Worm (Caenorhabditis elegans): ENCODE data around the gene nipa-1.
A peak's percentile ranks its signal among the peaks of the same experiment; 100 is the strongest.

nipa-1 gene

DNA sequence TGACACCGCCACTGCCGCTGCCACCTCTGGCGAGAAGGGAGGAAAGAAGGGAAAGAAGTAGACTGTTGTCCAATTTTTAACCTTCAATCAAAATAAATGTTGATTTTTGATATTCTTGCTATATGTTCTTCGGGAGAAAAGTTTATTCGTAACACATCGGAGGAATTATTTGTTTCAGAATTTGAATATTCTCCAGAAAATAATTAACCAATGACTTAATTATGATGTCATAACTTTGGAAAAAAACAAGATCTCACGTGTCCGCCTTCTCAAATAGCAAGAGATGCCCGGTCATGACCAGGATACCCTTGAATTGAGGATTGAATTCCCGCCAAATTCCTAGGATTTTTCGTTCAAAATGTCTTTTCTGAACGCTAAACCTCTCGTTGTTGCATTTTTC, 57.8 kb downstream of the nipa-1 start:
- TF ChIP-seq mep-1 (tag; optimal IDR thresholded peaks at IDR 0.05) (no peak), nhr-237 (tag; optimal IDR thresholded peaks at IDR 0.05) (no peak), nhr-76 (tag; optimal IDR thresholded peaks at IDR 0.05) (no peak), sptf-1 (tag; optimal IDR thresholded peaks at IDR 0.05) (no peak), blmp-1 (tag; optimal IDR thresholded peaks at IDR 0.05) (no peak)

DNA sequence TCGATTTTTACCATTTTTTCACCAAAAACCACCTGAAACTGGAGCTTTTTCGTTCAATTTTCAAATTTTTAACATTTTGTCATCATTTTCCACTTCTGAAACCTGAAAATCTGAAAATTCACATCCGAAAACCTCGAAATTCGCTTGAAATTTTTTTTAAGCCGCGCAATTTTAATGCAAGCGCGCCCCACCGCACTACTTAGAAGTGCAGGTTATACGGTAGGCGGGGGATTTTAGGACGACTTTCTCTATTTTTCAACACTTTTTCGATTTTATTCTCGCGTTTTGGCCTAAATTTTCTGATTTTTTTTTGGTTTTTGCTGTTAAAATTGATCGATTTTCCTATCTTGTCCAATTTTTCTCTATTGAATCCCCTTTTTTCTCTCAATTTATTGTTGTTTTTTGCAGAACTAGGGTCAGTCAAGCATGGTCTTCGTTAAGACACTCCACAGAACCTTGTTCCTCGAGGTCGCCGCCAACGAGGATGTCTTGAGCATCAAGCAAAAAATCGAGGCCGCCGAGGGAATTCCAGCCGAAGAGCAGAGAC, 58.9 kb downstream of the nipa-1 start, which contains the start of gene ubl-1:
Gene ubl-1, plus strand, starts transcription at position 402 of the 547 bp plus-strand sequence.
- TF ChIP-seq unc-62 (GFP tag; optimal IDR thresholded peaks at IDR 0.05) (peak; percentile 14), sptf-1 (tag; optimal IDR thresholded peaks at IDR 0.05) (peak; percentile 56), unc-120 (tag; optimal IDR thresholded peaks at IDR 0.05; ENCODE audit: poor library complexity, severe bottlenecking) (no peak), nhr-237 (tag; optimal IDR thresholded peaks at IDR 0.05) (peak; percentile 73), elt-3 (tag; optimal IDR thresholded peaks at IDR 0.05) (no peak), zip-8 (tag; optimal IDR thresholded peaks at IDR 0.05) (peak; percentile 2), bed-3 (GFP tag; optimal IDR thresholded peaks at IDR 0.05) (no peak), lsy-2 (tag; optimal IDR thresholded peaks at IDR 0.05) (peak; percentile 96), ztf-11 (tag; optimal IDR thresholded peaks at IDR 0.05) (no peak), ceh-83 (GFP tag; optimal IDR thresholded peaks at IDR 0.05) (peak; percentile 53), mab-5 (tag; optimal IDR thresholded peaks at IDR 0.05) (no peak), flh-1 (GFP tag; optimal IDR thresholded peaks at IDR 0.05) (no peak), nhr-76 (tag; optimal IDR thresholded peaks at IDR 0.05) (no peak), ham-2 (GFP tag; optimal IDR thresholded peaks at IDR 0.05) (peak; percentile 14), hlh-1 (tag; optimal IDR thresholded peaks at IDR 0.05) (peak; percentile 12), lin-32 (GFP tag; optimal IDR thresholded peaks at IDR 0.05) (no peak), lin-13 (tag; optimal IDR thresholded peaks at IDR 0.05) (peak; percentile 59), cnd-1 (tag; optimal IDR thresholded peaks at IDR 0.05) (no peak), drap-1 (GFP tag; optimal IDR thresholded peaks at IDR 0.05) (no peak), snpc-4 (tag; optimal IDR thresholded peaks at IDR 0.05) (no peak), tbx-8 (GFP tag; optimal IDR thresholded peaks at IDR 0.05) (no peak), ceh-43 (GFP tag; optimal IDR thresholded peaks at IDR 0.05) (no peak), nhr-2 (tag; optimal IDR thresholded peaks at IDR 0.05) (peak; percentile 44), unc-39 (tag; optimal IDR thresholded peaks at IDR 0.05) (no peak), nhr-28 (tag; optimal IDR thresholded peaks at IDR 0.05) (no peak), sem-2 (GFP tag; optimal IDR thresholded peaks at IDR 0.05) (no peak), ces-1 (GFP tag; optimal IDR thresholded peaks at IDR 0.05) (peak; percentile 62), M03D4.4 (tag; optimal IDR thresholded peaks at IDR 0.05) (no peak), mls-2 (tag; optimal IDR thresholded peaks at IDR 0.05) (no peak), elt-1 (tag; optimal IDR thresholded peaks at IDR 0.05; ENCODE audit: borderline replicate concordance, insufficient read depth) (no peak), nhr-12 (tag; optimal IDR thresholded peaks at IDR 0.05) (no peak), pha-4 (tag; optimal IDR thresholded peaks at IDR 0.05) (peak; percentile 56), mep-1 (tag; optimal IDR thresholded peaks at IDR 0.05) (peak; percentile 74), ceh-39 (tag; optimal IDR thresholded peaks at IDR 0.05) (peak; percentile 47), blmp-1 (tag; optimal IDR thresholded peaks at IDR 0.05) (peak; percentile 40)

DNA sequence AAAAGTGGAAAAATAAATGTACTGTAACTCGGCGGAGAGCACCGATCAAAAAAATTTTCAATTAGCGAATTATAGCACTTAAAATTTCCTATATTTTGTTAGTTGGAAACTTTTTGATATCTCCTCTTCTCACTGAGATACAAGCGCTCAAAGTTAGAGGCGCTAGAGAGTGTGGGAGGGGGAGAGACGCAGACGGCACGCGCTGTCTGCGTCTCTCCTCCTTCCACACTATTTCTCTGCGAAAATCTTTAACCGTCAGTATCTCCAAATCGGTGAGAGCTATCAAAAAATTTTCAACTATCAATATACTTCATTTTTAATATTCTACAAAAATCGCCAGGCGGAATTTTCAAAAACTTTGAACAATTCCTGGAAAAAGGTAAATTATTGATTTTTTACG, 60.2 kb downstream of the nipa-1 start:
- TF ChIP-seq mls-2 (tag; optimal IDR thresholded peaks at IDR 0.05) (no peak), lin-13 (tag; optimal IDR thresholded peaks at IDR 0.05) (no peak), bed-3 (GFP tag; optimal IDR thresholded peaks at IDR 0.05) (no peak), elt-1 (tag; optimal IDR thresholded peaks at IDR 0.05; ENCODE audit: borderline replicate concordance, insufficient read depth) (no peak), nhr-76 (tag; optimal IDR thresholded peaks at IDR 0.05) (no peak), ces-1 (GFP tag; optimal IDR thresholded peaks at IDR 0.05) (no peak), mab-5 (tag; optimal IDR thresholded peaks at IDR 0.05) (no peak)

DNA sequence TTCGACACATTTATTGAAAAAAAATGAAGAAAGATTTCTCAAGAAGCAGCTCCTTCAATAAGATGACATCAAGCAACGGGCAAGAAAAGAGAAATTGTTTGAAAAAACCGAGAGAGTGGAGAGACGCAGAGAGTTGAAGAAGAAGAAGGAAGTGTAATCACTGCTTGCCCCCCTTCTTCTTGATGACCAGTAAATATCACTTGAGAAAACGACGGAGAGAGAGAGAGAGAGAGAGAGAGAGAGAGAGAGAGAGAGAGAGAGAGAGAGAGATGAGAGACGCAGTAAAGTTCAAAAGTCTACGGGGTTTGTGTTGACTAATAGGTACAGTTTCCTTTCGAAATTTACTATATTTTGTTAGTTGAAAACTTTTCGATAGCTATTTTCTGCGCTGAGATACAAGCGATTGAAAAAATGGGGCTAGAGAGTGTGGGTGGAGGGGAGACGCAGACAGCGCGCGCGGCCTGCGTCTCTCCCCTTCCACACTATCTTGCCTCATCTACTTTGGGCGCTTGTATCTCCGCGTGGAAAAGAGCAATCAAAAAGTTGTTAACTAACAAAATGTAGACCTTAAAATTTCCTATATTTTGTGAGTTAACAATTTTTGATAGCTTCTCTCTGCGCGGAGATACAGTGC, 60.9 kb downstream of the nipa-1 start:
- TF ChIP-seq mls-2 (tag; optimal IDR thresholded peaks at IDR 0.05), result no peak
- peak; percentile 43 for TF ChIP-seq lsy-2 (tag; optimal IDR thresholded peaks at IDR 0.05)
- TF ChIP-seq nhr-237 (tag; optimal IDR thresholded peaks at IDR 0.05), result peak; percentile 7
- peak; percentile 2 for TF ChIP-seq sptf-1 (tag; optimal IDR thresholded peaks at IDR 0.05)
